Worm (Caenorhabditis elegans): ENCODE data around the gene W10G11.19.

DNA sequence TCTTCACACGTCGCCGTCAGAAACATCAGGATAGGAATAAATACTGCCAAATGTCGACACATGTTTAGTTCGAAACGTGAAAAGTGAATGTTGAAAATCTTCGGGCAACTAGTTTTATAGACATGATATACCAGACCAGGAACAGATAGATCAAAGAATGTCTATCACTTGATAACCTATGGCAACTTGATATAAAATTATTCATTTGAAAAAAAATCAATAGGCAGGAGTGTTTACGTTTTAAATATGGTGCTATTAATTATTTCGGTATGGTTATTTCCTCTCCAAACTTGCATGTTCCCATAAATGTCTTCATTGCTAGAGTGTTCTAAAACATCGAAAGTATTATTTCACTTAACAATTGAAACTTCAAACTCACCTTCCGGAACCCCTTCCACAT lies 11.1 kb downstream of the W10G11.19 start, which contains the start of gene W10G11.2:
- TF ChIP-seq nhr-11 (tag; optimal IDR thresholded peaks at IDR 0.05) (no peak), hlh-15 (tag; optimal IDR thresholded peaks at IDR 0.05) (no peak), F13H6.1 (tag; optimal IDR thresholded peaks at IDR 0.05) (no peak), elt-2 (tag; optimal IDR thresholded peaks at IDR 0.05) (no peak), ama-1 (optimal IDR thresholded peaks at IDR 0.05) (no peak)
